Fruit fly (Drosophila melanogaster) whole organism, prepupa: ENCODE results near the gene Atg5.
A peak's percentile ranks its signal among the peaks of the same experiment; 100 is the strongest.

Source experiments
- CG10631 ChIP-seq: fragments of 200-800 bp; sonication (Bioruptor generic); optimal IDR thresholded peaks from 2 replicates; lab custom pipeline; 2016; ENCODE audit warnings: missing biosample characterization, missing genetic modification characterization
- CG10669 ChIP-seq: fragments of 200-800 bp; sonication (Bioruptor generic); optimal IDR thresholded peaks from 3 replicates; lab custom pipeline; 2018; ENCODE audit warnings: missing biosample characterization, mild to moderate bottlenecking, missing genetic modification characterization, moderate library complexity
- CG11902 ChIP-seq: fragments of 200-800 bp; sonication (Bioruptor generic); optimal IDR thresholded peaks from 3 replicates; lab custom pipeline; 2016; ENCODE audit warnings: missing biosample characterization, missing genetic modification characterization
- CG15336 ChIP-seq: fragments of 200-800 bp; sonication (Bioruptor generic); IDR thresholded peaks from 2 replicates; pipeline ENCODE4 v1.3.6; 2022; ENCODE audit warnings: missing biosample characterization, missing genetic modification characterization
- CG1621 ChIP-seq: fragments of 200-800 bp; sonication (Bioruptor generic); optimal IDR thresholded peaks from 3 replicates; lab custom pipeline; 2018; ENCODE audit warnings: missing biosample characterization, mild to moderate bottlenecking, missing genetic modification characterization
- CG16779 ChIP-seq: fragments of 200-800 bp; sonication (Bioruptor generic); optimal IDR thresholded peaks from 3 replicates; lab custom pipeline; 2017; ENCODE audit warnings: missing biosample characterization, mild to moderate bottlenecking, missing genetic modification characterization
- CG3032 ChIP-seq: fragments of 200-800 bp; optimal IDR thresholded peaks from 2 replicates; lab custom pipeline; 2019; ENCODE audit warnings: missing biosample characterization, mild to moderate bottlenecking, missing genetic modification characterization, moderate library complexity
- CG32006 ChIP-seq: fragments of 200-800 bp; sonication (Bioruptor generic); optimal IDR thresholded peaks from 3 replicates; lab custom pipeline; 2017; ENCODE audit warnings: missing biosample characterization, mild to moderate bottlenecking, missing genetic modification characterization
- CG34406 ChIP-seq: fragments of 200-800 bp; sonication (Bioruptor generic); optimal IDR thresholded peaks from 3 replicates; lab custom pipeline; 2016; ENCODE audit warnings: missing biosample characterization, missing genetic modification characterization
- CG6163 ChIP-seq: fragments of 200-800 bp; sonication (Bioruptor generic); IDR thresholded peaks from 3 replicates; pipeline ENCODE4 v1.3.6; 2022; ENCODE audit warnings: missing biosample characterization, missing genetic modification characterization
- CG6276 ChIP-seq: fragments of 200-800 bp; sonication (Bioruptor generic); optimal IDR thresholded peaks from 2 replicates; lab custom pipeline; 2017; ENCODE audit warnings: missing biosample characterization, mild to moderate bottlenecking, missing genetic modification characterization
- CG6792 ChIP-seq: fragments of 200-800 bp; sonication (Bioruptor generic); optimal IDR thresholded peaks from 3 replicates; lab custom pipeline; 2016; ENCODE audit warnings: missing biosample characterization, missing genetic modification characterization
- CG6854 ChIP-seq: fragments of 200-800 bp; sonication (Bioruptor generic); optimal IDR thresholded peaks from 2 replicates; lab custom pipeline; 2017; ENCODE audit warnings: missing biosample characterization, mild to moderate bottlenecking, missing genetic modification characterization
- CG7368 ChIP-seq: fragments of 200-800 bp; sonication (Bioruptor generic); optimal IDR thresholded peaks from 3 replicates; lab custom pipeline; 2016; ENCODE audit warnings: missing biosample characterization, missing genetic modification characterization
- CG8119 ChIP-seq: fragments of 200-800 bp; sonication (Bioruptor generic); IDR thresholded peaks from 3 replicates; pipeline ENCODE4 v1.3.6; 2022; ENCODE audit warnings: missing biosample characterization, missing genetic modification characterization
- CG8632 ChIP-seq: fragments of 200-800 bp; sonication (Bioruptor generic); optimal IDR thresholded peaks from 3 replicates; lab custom pipeline; 2016; ENCODE audit warnings: missing biosample characterization, missing genetic modification characterization
- Eip75B ChIP-seq: fragments of 200-800 bp; sonication (Bioruptor generic); optimal IDR thresholded peaks from 3 replicates; lab custom pipeline; 2016; ENCODE audit warnings: missing biosample characterization, missing genetic modification characterization
- Eip93F ChIP-seq: fragments of 200-800 bp; sonication (Bioruptor generic); optimal IDR thresholded peaks from 2 replicates; lab custom pipeline; 2016; ENCODE audit warnings: missing biosample characterization, mild to moderate bottlenecking, missing genetic modification characterization
- Ets21C ChIP-seq: fragments of 200-800 bp; sonication (Bioruptor generic); optimal IDR thresholded peaks from 3 replicates; lab custom pipeline; 2016; ENCODE audit warnings: missing biosample characterization, missing genetic modification characterization
- Ets96B ChIP-seq: fragments of 200-800 bp; optimal IDR thresholded peaks from 2 replicates; lab custom pipeline; 2019; ENCODE audit warnings: missing biosample characterization, mild to moderate bottlenecking, missing genetic modification characterization, moderate library complexity
- Hr39 ChIP-seq: fragments of 200-800 bp; sonication (Bioruptor generic); optimal IDR thresholded peaks from 2 replicates; lab custom pipeline; 2016; ENCODE audit warnings: missing biosample characterization, missing genetic modification characterization
- Hr4 ChIP-seq: fragments of 200-800 bp; sonication (Bioruptor generic); optimal IDR thresholded peaks from 3 replicates; lab custom pipeline; 2016; ENCODE audit warnings: missing biosample characterization, missing genetic modification characterization
- Lpt ChIP-seq: fragments of 200-800 bp; sonication (Bioruptor generic); optimal IDR thresholded peaks from 3 replicates; lab custom pipeline; 2016; ENCODE audit warnings: missing biosample characterization, missing genetic modification characterization
- Met ChIP-seq: fragments of 200-800 bp; sonication (Bioruptor generic); optimal IDR thresholded peaks from 3 replicates; lab custom pipeline; 2016; ENCODE audit warnings: missing biosample characterization, missing genetic modification characterization
- Smox ChIP-seq: fragments of 200-800 bp; sonication (Bioruptor generic); optimal IDR thresholded peaks from 3 replicates; lab custom pipeline; 2016; ENCODE audit warnings: missing biosample characterization, missing genetic modification characterization
- Sox102F ChIP-seq: fragments of 200-800 bp; sonication (Bioruptor generic); optimal IDR thresholded peaks from 2 replicates; lab custom pipeline; 2016; ENCODE audit warnings: missing biosample characterization, mild to moderate bottlenecking, missing genetic modification characterization
- Sox14 ChIP-seq: fragments of 200-800 bp; sonication (Bioruptor generic); optimal IDR thresholded peaks from 3 replicates; lab custom pipeline; 2016; ENCODE audit warnings: missing biosample characterization, missing genetic modification characterization
- Sox15 ChIP-seq: fragments of 200-800 bp; sonication (Bioruptor generic); optimal IDR thresholded peaks from 3 replicates; lab custom pipeline; 2016; ENCODE audit warnings: missing biosample characterization, missing genetic modification characterization
- achi ChIP-seq: fragments of 200-800 bp; sonication (Bioruptor generic); optimal IDR thresholded peaks from 3 replicates; lab custom pipeline; 2016; ENCODE audit warnings: missing biosample characterization, missing genetic modification characterization
- acj6 ChIP-seq: fragments of 200-800 bp; sonication (Bioruptor generic); optimal IDR thresholded peaks from 3 replicates; lab custom pipeline; 2016; ENCODE audit warnings: missing biosample characterization, missing genetic modification characterization
- cyc ChIP-seq: fragments of 200-800 bp; sonication (Bioruptor generic); optimal IDR thresholded peaks from 3 replicates; lab custom pipeline; 2016; ENCODE audit warnings: missing biosample characterization, missing genetic modification characterization
- dac ChIP-seq: fragments of 200-800 bp; sonication (Bioruptor generic); optimal IDR thresholded peaks from 2 replicates; lab custom pipeline; 2017; ENCODE audit warnings: missing biosample characterization, mild to moderate bottlenecking, missing genetic modification characterization
- dsx ChIP-seq: fragments of 200-800 bp; optimal IDR thresholded peaks from 3 replicates; lab custom pipeline; 2019; ENCODE audit warnings: missing biosample characterization, mild to moderate bottlenecking, missing genetic modification characterization, moderate library complexity; ENCODE audit not compliant: poor library complexity, severe bottlenecking
- eg ChIP-seq: fragments of 200-800 bp; sonication (Bioruptor generic); IDR thresholded peaks from 3 replicates; pipeline ENCODE4 v1.3.6; 2022; ENCODE audit warnings: missing biosample characterization, missing genetic modification characterization
- fd59A ChIP-seq: fragments of 200-800 bp; sonication (Bioruptor generic); optimal IDR thresholded peaks from 2 replicates; lab custom pipeline; 2017; ENCODE audit warnings: missing biosample characterization, mild to moderate bottlenecking, missing genetic modification characterization, missing genetic modification reagents
- fd85E ChIP-seq: fragments of 200-800 bp; sonication (Bioruptor generic); optimal IDR thresholded peaks from 3 replicates; lab custom pipeline; 2016; ENCODE audit warnings: missing biosample characterization, missing genetic modification characterization
- lz ChIP-seq: fragments of 200-800 bp; sonication (Bioruptor generic); optimal IDR thresholded peaks from 3 replicates; lab custom pipeline; 2016; ENCODE audit warnings: missing biosample characterization, missing genetic modification characterization
- net ChIP-seq: fragments of 200-800 bp; sonication (Bioruptor generic); optimal IDR thresholded peaks from 3 replicates; lab custom pipeline; 2016; ENCODE audit warnings: missing biosample characterization, missing genetic modification characterization
- pdm3 ChIP-seq: fragments of 200-800 bp; sonication (Bioruptor generic); optimal IDR thresholded peaks from 3 replicates; lab custom pipeline; 2016; ENCODE audit warnings: missing biosample characterization, missing genetic modification characterization
- salr ChIP-seq, 2 experiments: fragments of 200-800 bp; sonication (Bioruptor generic); optimal IDR thresholded peaks; 3 replicates each; lab custom pipeline; 2016 to 2018; ENCODE audit warnings: missing biosample characterization in 2 of 2, missing genetic modification characterization in 2 of 2, mild to moderate bottlenecking in 1 of 2
- ss ChIP-seq, 2 experiments: fragments of 200-800 bp; sonication (Bioruptor generic); optimal IDR thresholded peaks; 2 replicates in 1 of 2; 3 replicates in 1 of 2; lab custom pipeline; 2017 to 2018; ENCODE audit warnings: mild to moderate bottlenecking in 2 of 2, missing biosample characterization in 2 of 2, missing genetic modification characterization in 2 of 2, moderate library complexity in 1 of 2
- svp ChIP-seq: fragments of 200-800 bp; sonication (Bioruptor generic); peaks from one replicate; lab custom pipeline; 2016; ENCODE audit warnings: missing biosample characterization, missing genetic modification characterization
- vri ChIP-seq: fragments of 200-800 bp; sonication (Bioruptor generic); optimal IDR thresholded peaks from 3 replicates; lab custom pipeline; 2016; ENCODE audit warnings: missing biosample characterization, mild to moderate bottlenecking, missing genetic modification characterization

Atg5 gene

DNA sequence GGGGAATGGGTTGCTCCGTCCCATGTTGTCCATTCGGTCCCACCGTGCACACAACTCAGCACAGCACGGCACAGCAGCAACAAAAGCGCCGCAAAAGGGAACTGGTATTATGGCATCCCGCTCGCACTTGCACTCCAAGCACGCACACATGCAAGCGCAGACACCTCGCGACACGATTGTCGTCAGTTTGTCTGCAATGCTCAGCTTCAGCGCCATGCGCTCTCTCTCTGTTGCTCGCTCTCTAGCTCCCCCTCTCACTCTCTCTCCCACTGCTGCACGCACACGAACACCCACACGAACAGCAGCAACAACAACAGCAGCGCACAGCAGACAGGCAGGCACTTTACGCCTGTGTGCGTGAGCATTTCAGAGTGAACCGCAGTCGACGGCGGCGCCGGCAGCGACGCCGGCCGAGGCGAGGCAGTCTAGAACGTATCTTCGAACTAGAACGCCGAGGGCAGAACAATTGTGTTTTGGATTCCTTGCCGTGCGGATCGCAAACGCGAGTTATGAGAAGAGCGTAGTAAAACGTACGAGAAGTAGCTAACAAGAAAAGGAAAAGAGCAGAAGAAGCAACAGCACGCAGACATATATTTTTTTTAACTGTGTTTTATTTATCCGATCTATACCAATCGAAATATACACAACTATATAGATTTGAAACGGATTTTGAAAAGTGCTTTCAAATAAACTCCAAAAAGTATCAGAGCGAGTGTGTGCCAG is 15.9 kb downstream of the Atg5 start, which contains the start of gene brk:
Gene brk, plus strand, starts transcription at position 462 of the 723 bp plus-strand sequence.
- TF ChIP-seq Sox15 (GFP tag; lab: Kevin White, UChicago), result no peak
- no peak for TF ChIP-seq Ets96B (tag; lab: Kevin White, UChicago)
- TF ChIP-seq Hr39 (GFP tag; lab: Kevin White, UChicago), result no peak
- TF ChIP-seq acj6, result no peak
- TF ChIP-seq pdm3 (GFP tag; lab: Kevin White, UChicago), result no peak
- TF ChIP-seq CG16779 (tag; lab: Kevin White, UChicago), result no peak
- TF ChIP-seq svp (GFP tag; lab: Kevin White, UChicago), result peak; percentile 68
- TF ChIP-seq dsx, result peak; percentile 28
- no peak for TF ChIP-seq lz (GFP tag; lab: Kevin White, UChicago)
- TF ChIP-seq CG32006 (GFP tag; lab: Kevin White, UChicago), result no peak
- TF ChIP-seq Eip93F (GFP tag; lab: Kevin White, UChicago), result no peak
- no peak for TF ChIP-seq CG8119
- 0 out of 2 replicates have a peak, but pooled peaks have one; percentile 12 for TF ChIP-seq CG15336 (GFP tag; lab: Robert Waterston, UW)
- peak in 1 of 2 experiments; percentile 51 for TF ChIP-seq ss (GFP tag; optimal IDR thresholded peaks at IDR 0.05; lab: Kevin White, UChicago)
- TF ChIP-seq Eip75B (GFP tag; lab: Kevin White, UChicago), result no peak
- TF ChIP-seq CG6792 (GFP tag; lab: Kevin White, UChicago), result no peak
- no peak for TF ChIP-seq Met (GFP tag; lab: Kevin White, UChicago)
- peak; percentile 55; the same call in 2 of the 3 replicates for TF ChIP-seq CG6163 (GFP tag; lab: Robert Waterston, UW)
- TF ChIP-seq vri (GFP tag; lab: Kevin White, UChicago), result peak; percentile 78
- no peak for TF ChIP-seq CG1621 (tag; lab: Kevin White, UChicago)
- TF ChIP-seq Sox14 (GFP tag; lab: Kevin White, UChicago), result peak; percentile 12
- no peak for TF ChIP-seq achi (GFP tag; lab: Kevin White, UChicago)
- TF ChIP-seq net (GFP tag; lab: Kevin White, UChicago), result no peak
- no peak for TF ChIP-seq CG10631 (GFP tag; lab: Kevin White, UChicago)
- no peak for TF ChIP-seq dac (GFP tag; lab: Kevin White, UChicago)
- TF ChIP-seq CG6276 (GFP tag; lab: Kevin White, UChicago), result no peak
- no peak for TF ChIP-seq CG34406 (GFP tag; lab: Kevin White, UChicago)
- TF ChIP-seq CG6854 (GFP tag; lab: Kevin White, UChicago), result no peak
- TF ChIP-seq CG10669 (GFP tag; lab: Kevin White, UChicago), result no peak
- no peak for TF ChIP-seq CG8632 (GFP tag; lab: Kevin White, UChicago)
- TF ChIP-seq Hr4 (GFP tag; lab: Kevin White, UChicago), result no peak
- no peak for TF ChIP-seq salr (GFP tag; optimal IDR thresholded peaks at IDR 0.05; lab: Kevin White, UChicago)
- TF ChIP-seq eg (GFP tag; lab: Robert Waterston, UW), result 0 out of 3 replicates have a peak, but pooled peaks have one; percentile 6
- TF ChIP-seq CG3032 (tag; lab: Kevin White, UChicago), result no peak
- TF ChIP-seq CG7368 (GFP tag; lab: Kevin White, UChicago), result peak; percentile 36
- peak; percentile 21 for TF ChIP-seq fd85E (GFP tag; lab: Kevin White, UChicago)
- TF ChIP-seq Smox (GFP tag; lab: Kevin White, UChicago), result no peak
- no peak for TF ChIP-seq cyc (GFP tag; lab: Kevin White, UChicago)
- no peak for TF ChIP-seq Sox102F
- no peak for TF ChIP-seq fd59A (GFP tag; lab: Kevin White, UChicago)
- TF ChIP-seq Ets21C (GFP tag; lab: Kevin White, UChicago), result no peak
- TF ChIP-seq Lpt (GFP tag; lab: Kevin White, UChicago), result peak; percentile 54
- no peak for TF ChIP-seq CG11902 (GFP tag; lab: Kevin White, UChicago)
